Fruit fly (Drosophila melanogaster) whole organism, embryonic: ENCODE measurements around the gene CG31638.

Source experiments
- Atf-2 ChIP-seq: fragments of 200-800 bp; sonication (Bioruptor generic); optimal IDR thresholded peaks from 2 replicates; lab custom pipeline; 2016; ENCODE audit warnings: missing biosample characterization, missing genetic modification characterization
- CG10209 ChIP-seq: fragments of 200-800 bp; sonication (Bioruptor generic); optimal IDR thresholded peaks from 3 replicates; lab custom pipeline; 2017; ENCODE audit warnings: missing biosample characterization, mild to moderate bottlenecking, missing genetic modification characterization, missing genetic modification reagents
- CG10267 ChIP-seq: fragments of 200-800 bp; sonication (Bioruptor generic); optimal IDR thresholded peaks from 2 replicates; lab custom pipeline; 2018; ENCODE audit warnings: missing biosample characterization, mild to moderate bottlenecking, missing genetic modification characterization, moderate library complexity
- CG12391 ChIP-seq: fragments of 200-800 bp; sonication (Bioruptor generic); optimal IDR thresholded peaks from 3 replicates; lab custom pipeline; 2018; ENCODE audit warnings: missing biosample characterization, mild to moderate bottlenecking, missing genetic modification characterization, moderate library complexity
- CG13424 ChIP-seq: fragments of 200-800 bp; sonication (Bioruptor generic); optimal IDR thresholded peaks from 2 replicates; lab custom pipeline; 2019; ENCODE audit warnings: missing biosample characterization, mild to moderate bottlenecking, missing genetic modification characterization, moderate library complexity
- CG14710 ChIP-seq: fragments of 200-800 bp; sonication (Bioruptor generic); optimal IDR thresholded peaks from 3 replicates; lab custom pipeline; 2019; ENCODE audit warnings: missing biosample characterization, mild to moderate bottlenecking, missing genetic modification characterization, moderate library complexity
- CG14860 ChIP-seq: fragments of 200-800 bp; sonication (Bioruptor generic); IDR thresholded peaks from 3 replicates; pipeline ENCODE4 v1.3.6; 2022; ENCODE audit warnings: missing biosample characterization, missing genetic modification characterization; ENCODE audit not compliant: partially characterized antibody
- CG16815 ChIP-seq: fragments of 200-800 bp; sonication (Bioruptor generic); optimal IDR thresholded peaks from 3 replicates; lab custom pipeline; 2017; ENCODE audit warnings: missing biosample characterization, mild to moderate bottlenecking, missing genetic modification characterization
- CG18262 ChIP-seq: fragments of 200-800 bp; optimal IDR thresholded peaks from 3 replicates; lab custom pipeline; 2019; ENCODE audit warnings: missing biosample characterization, mild to moderate bottlenecking, missing genetic modification characterization, moderate library complexity
- CG2120 ChIP-seq: fragments of 200-800 bp; sonication (Bioruptor generic); optimal IDR thresholded peaks from 3 replicates; lab custom pipeline; 2016; ENCODE audit warnings: missing biosample characterization, missing genetic modification characterization
- CG2712 ChIP-seq: fragments of 200-800 bp; optimal IDR thresholded peaks from 3 replicates; lab custom pipeline; 2019; ENCODE audit warnings: missing biosample characterization, mild to moderate bottlenecking, missing genetic modification characterization, moderate library complexity
- CG2875 ChIP-seq: fragments of 200-800 bp; sonication (Bioruptor generic); optimal IDR thresholded peaks from 2 replicates; lab custom pipeline; 2017; ENCODE audit warnings: missing biosample characterization, mild to moderate bottlenecking, missing genetic modification characterization, missing genetic modification reagents
- CG30403 ChIP-seq: fragments of 200-800 bp; sonication (Bioruptor generic); optimal IDR thresholded peaks from 3 replicates; lab custom pipeline; 2016; ENCODE audit warnings: missing biosample characterization, missing genetic modification characterization
- CG33557 ChIP-seq: fragments of 200-800 bp; sonication (Bioruptor generic); optimal IDR thresholded peaks from 2 replicates; lab custom pipeline; 2019; ENCODE audit warnings: missing biosample characterization, mild to moderate bottlenecking, missing genetic modification characterization, moderate library complexity
- CG3407 ChIP-seq: fragments of 200-800 bp; sonication (Bioruptor generic); optimal IDR thresholded peaks from 2 replicates; lab custom pipeline; 2018; ENCODE audit warnings: missing biosample characterization, mild to moderate bottlenecking, missing genetic modification characterization
- CG3838 ChIP-seq: fragments of 200-800 bp; sonication (Bioruptor generic); optimal IDR thresholded peaks from 3 replicates; lab custom pipeline; 2016; ENCODE audit warnings: missing biosample characterization, missing genetic modification characterization
- CG6791 ChIP-seq: fragments of 200-800 bp; sonication (Bioruptor generic); IDR thresholded peaks from 3 replicates; pipeline ENCODE4 v1.3.6; 2022; ENCODE audit warnings: missing biosample characterization, missing genetic modification characterization; ENCODE audit not compliant: partially characterized antibody
- CG7556 ChIP-seq: fragments of 200-800 bp; sonication (Bioruptor generic); optimal IDR thresholded peaks from 2 replicates; lab custom pipeline; 2017; ENCODE audit warnings: missing biosample characterization, mild to moderate bottlenecking, missing genetic modification characterization
- CG7786 ChIP-seq: fragments of 200-800 bp; sonication (Bioruptor generic); optimal IDR thresholded peaks from 2 replicates; lab custom pipeline; 2016; ENCODE audit warnings: missing biosample characterization, missing genetic modification characterization
- CG7963 ChIP-seq: fragments of 200-800 bp; sonication (Bioruptor generic); IDR thresholded peaks from 3 replicates; pipeline ENCODE4 v1.3.6; 2022; ENCODE audit warnings: missing biosample characterization, missing genetic modification characterization; ENCODE audit not compliant: partially characterized antibody
- CG8359 ChIP-seq: fragments of 200-800 bp; sonication (Bioruptor generic); optimal IDR thresholded peaks from 2 replicates; lab custom pipeline; 2017; ENCODE audit warnings: missing biosample characterization, mild to moderate bottlenecking, missing genetic modification characterization, borderline replicate concordance
- CG9437 ChIP-seq: fragments of 200-800 bp; sonication (Bioruptor generic); optimal IDR thresholded peaks from 2 replicates; lab custom pipeline; 2018; ENCODE audit warnings: missing biosample characterization, mild to moderate bottlenecking, missing genetic modification characterization
- CG9727 ChIP-seq: fragments of 200-800 bp; sonication (Bioruptor generic); optimal IDR thresholded peaks from 3 replicates; lab custom pipeline; 2017; ENCODE audit warnings: missing biosample characterization, mild to moderate bottlenecking, missing genetic modification characterization
- CG9932 ChIP-seq: fragments of 200-800 bp; sonication (Bioruptor generic); IDR thresholded peaks from 2 replicates; pipeline ENCODE4 v1.3.6; 2022; ENCODE audit warnings: missing biosample characterization, missing genetic modification characterization
- Chrac-16 ChIP-seq: fragments of 200-800 bp; sonication (Bioruptor generic); optimal IDR thresholded peaks from 3 replicates; lab custom pipeline; 2016; ENCODE audit warnings: missing biosample characterization, missing genetic modification characterization
- D19B ChIP-seq: fragments of 200-800 bp; sonication (Bioruptor generic); optimal IDR thresholded peaks from 2 replicates; lab custom pipeline; 2017; ENCODE audit warnings: missing biosample characterization, mild to moderate bottlenecking, missing genetic modification characterization
- H15 ChIP-seq: fragments of 200-800 bp; sonication (Bioruptor generic); IDR thresholded peaks from 3 replicates; pipeline ENCODE4 v1.3.6; 2022; ENCODE audit warnings: missing biosample characterization, missing genetic modification characterization
- Hr3 ChIP-seq: fragments of 200-800 bp; sonication (Bioruptor generic); optimal IDR thresholded peaks from 3 replicates; lab custom pipeline; 2016; ENCODE audit warnings: missing biosample characterization, missing genetic modification characterization
- Med ChIP-seq: fragments of 200-800 bp; sonication (Bioruptor generic); peaks from one replicate; lab custom pipeline; 2016; ENCODE audit warnings: missing biosample characterization, missing genetic modification characterization, mild to moderate bottlenecking, inconsistent platforms, moderate library complexity
- Nf-YC ChIP-seq: fragments of 200-800 bp; optimal IDR thresholded peaks from 3 replicates; lab custom pipeline; 2019; ENCODE audit warnings: missing biosample characterization, mild to moderate bottlenecking, missing genetic modification characterization, moderate library complexity
- Scr ChIP-seq: fragments of 200-800 bp; sonication (Bioruptor generic); IDR thresholded peaks from 2 replicates; pipeline ENCODE4 v1.3.6; 2022; ENCODE audit warnings: missing biosample characterization, missing genetic modification characterization; ENCODE audit not compliant: partially characterized antibody
- Sox102F ChIP-seq: fragments of 200-800 bp; sonication (Bioruptor generic); optimal IDR thresholded peaks from 2 replicates; lab custom pipeline; 2018; ENCODE audit warnings: missing biosample characterization, mild to moderate bottlenecking, missing genetic modification characterization, moderate library complexity
- Xbp1 ChIP-seq: fragments of 200-800 bp; sonication (Bioruptor generic); optimal IDR thresholded peaks from 3 replicates; lab custom pipeline; 2016; ENCODE audit warnings: missing biosample characterization, mild to moderate bottlenecking, missing genetic modification characterization
- dan ChIP-seq: fragments of 200-800 bp; sonication (Bioruptor generic); IDR thresholded peaks from 2 replicates; pipeline ENCODE4 v1.3.6; 2022; ENCODE audit warnings: missing biosample characterization, missing genetic modification characterization
- dmrt11E ChIP-seq: fragments of 200-800 bp; sonication (Bioruptor generic); optimal IDR thresholded peaks from 3 replicates; lab custom pipeline; 2018; ENCODE audit warnings: missing biosample characterization, mild to moderate bottlenecking, missing genetic modification characterization, moderate library complexity
- esg ChIP-seq: fragments of 200-800 bp; sonication (Bioruptor generic); conservative IDR thresholded peaks from 2 replicates; pipeline ENCODE4 v1.3.6; 2022; ENCODE audit warnings: missing biosample characterization, missing genetic modification characterization
- ewg ChIP-seq: fragments of 200-800 bp; sonication (Bioruptor generic); optimal IDR thresholded peaks from 3 replicates; lab custom pipeline; 2017; ENCODE audit warnings: mild to moderate bottlenecking, missing biosample characterization, missing genetic modification reagents, missing genetic modification characterization
- fu2 ChIP-seq: fragments of 200-800 bp; sonication (Bioruptor generic); optimal IDR thresholded peaks from 2 replicates; lab custom pipeline; 2016; ENCODE audit warnings: missing biosample characterization, missing genetic modification characterization
- grau ChIP-seq: fragments of 200-800 bp; optimal IDR thresholded peaks from 3 replicates; lab custom pipeline; 2019; ENCODE audit warnings: missing biosample characterization, mild to moderate bottlenecking, missing genetic modification characterization, moderate library complexity
- gt ChIP-seq: fragments of 200-800 bp; sonication (Bioruptor generic); IDR thresholded peaks from 2 replicates; pipeline ENCODE4 v1.3.6; 2022; ENCODE audit warnings: missing biosample characterization, missing genetic modification characterization
- lola ChIP-seq, 3 experiments: fragments of >200 bp in 2 of 3; fragments of 200-800 bp in 1 of 3; sonication (Bioruptor generic) in 1 of 3; optimal IDR thresholded peaks; 2 replicates each; lab custom pipeline; 2017 to 2019; ENCODE audit warnings: missing biosample characterization in 3 of 3, missing genetic modification characterization in 3 of 3, mild to moderate bottlenecking in 1 of 3, moderate library complexity in 1 of 3
- nerfin-2 ChIP-seq: fragments of 200-800 bp; sonication (Bioruptor generic); IDR thresholded peaks from 2 replicates; pipeline ENCODE4 v1.3.6; 2022; ENCODE audit warnings: missing biosample characterization, missing genetic modification characterization; ENCODE audit not compliant: partially characterized antibody
- pan ChIP-seq, 4 experiments: fragments of >200 bp in 3 of 4; fragments of 200-800 bp in 1 of 4; sonication (Bioruptor generic) in 1 of 4; optimal IDR thresholded peaks in 3 of 4; IDR thresholded peaks in 1 of 4; 2 replicates each; pipeline versions ENCODE4 v1.3.6 to Lab custom; 2017 to 2022; ENCODE audit warnings: missing biosample characterization in 2 of 4, missing genetic modification characterization in 2 of 4, mixed read lengths in 1 of 4
- phol ChIP-seq: fragments of 200-800 bp; sonication (Bioruptor generic); optimal IDR thresholded peaks from 3 replicates; lab custom pipeline; 2018; ENCODE audit warnings: missing biosample characterization, mild to moderate bottlenecking, missing genetic modification characterization, moderate library complexity
- sc ChIP-seq, 3 experiments: fragments of >200 bp in 2 of 3; fragments of 200-800 bp in 1 of 3; sonication (Bioruptor generic) in 1 of 3; optimal IDR thresholded peaks; 2 replicates in 2 of 3; 3 replicates in 1 of 3; lab custom pipeline; 2017; ENCODE audit warnings: mild to moderate bottlenecking in 1 of 3, missing biosample characterization in 1 of 3, missing genetic modification characterization in 1 of 3, missing genetic modification reagents in 1 of 3
- sens ChIP-seq: fragments of 200-800 bp; sonication (Bioruptor generic); peaks from one replicate; lab custom pipeline; 2016; ENCODE audit warnings: missing biosample characterization, missing genetic modification characterization

CG31638 gene

dm6 chr2L:6539623-6540381, 48.9 kb downstream of the CG31638 start (continued):
- TF ChIP-seq CG13424 (tag; lab: Kevin White, UChicago) (peak; percentile 15), CG7556 (GFP tag; lab: Kevin White, UChicago) (peak; percentile 39), CG7786 (GFP tag; lab: Kevin White, UChicago) (no peak), CG6791 (GFP tag; lab: Robert Waterston, UW) (peak; percentile 64; the same call in 1 of the 3 replicates), grau (tag; lab: Kevin White, UChicago) (no peak), Hr3 (GFP tag; lab: Kevin White, UChicago) (peak; percentile 52), CG2120 (GFP tag; lab: Kevin White, UChicago) (no peak), H15 (GFP tag; lab: Robert Waterston, UW) (no peak), CG2712 (tag; lab: Kevin White, UChicago) (peak; percentile 15), sc (optimal IDR thresholded peaks at IDR 0.05; lab: Kevin White, UChicago) (no peak), sc (GFP tag; optimal IDR thresholded peaks at IDR 0.05; lab: Kevin White, UChicago) (peak; percentile 52), Scr (GFP tag; lab: Robert Waterston, UW) (peak; percentile 29; the same call in 1 of the 2 replicates), esg (GFP tag; lab: Robert Waterston, UW) (peak; percentile 17; the same call in 1 of the 2 replicates), Sox102F (GFP tag; lab: Kevin White, UChicago) (no peak), CG9437 (GFP tag; lab: Kevin White, UChicago) (peak; percentile 14), CG12391 (tag; lab: Kevin White, UChicago) (peak; percentile 51), CG18262 (peak; percentile 36), dan (GFP tag; lab: Robert Waterston, UW) (no peak), sens (GFP tag; lab: Kevin White, UChicago) (peak; percentile 38), CG14860 (GFP tag; lab: Robert Waterston, UW) (peak; percentile 48; the same call in 1 of the 3 replicates), CG3838 (GFP tag; lab: Kevin White, UChicago) (no peak), CG7963 (GFP tag; lab: Robert Waterston, UW) (0 out of 3 replicates have a peak, but pooled peaks have one; percentile 40), lola (GFP tag; optimal IDR thresholded peaks at IDR 0.05; lab: Kevin White, UChicago) (peak in 1 of 3 experiments; percentile 24), nerfin-2 (GFP tag; lab: Robert Waterston, UW) (0 out of 2 replicates have a peak, but pooled peaks have one; percentile 42), dmrt11E (tag; lab: Kevin White, UChicago) (peak; percentile 54), CG10209 (GFP tag; lab: Kevin White, UChicago) (peak; percentile 45), CG33557 (GFP tag; lab: Kevin White, UChicago) (peak; percentile 26), gt (GFP tag; lab: Robert Waterston, UW) (no peak), CG2875 (GFP tag; lab: Kevin White, UChicago) (peak; percentile 23), CG30403 (GFP tag; lab: Kevin White, UChicago) (peak; percentile 53), CG10267 (tag; lab: Kevin White, UChicago) (peak; percentile 5), D19B (GFP tag; lab: Kevin White, UChicago) (peak; percentile 76), fu2 (GFP tag; lab: Kevin White, UChicago) (no peak), Xbp1 (peak; percentile 3), CG14710 (tag; lab: Kevin White, UChicago) (peak; percentile 2), CG8359 (no peak), CG9932 (GFP tag; lab: Robert Waterston, UW) (no peak), CG9727 (peak; percentile 0), phol (tag; lab: Kevin White, UChicago) (peak; percentile 34), Nf-YC (tag; lab: Kevin White, UChicago) (peak; percentile 30), Atf-2 (no peak), Med (GFP tag; lab: Kevin White, UChicago) (peak; percentile 8), ewg (GFP tag; lab: Kevin White, UChicago) (peak; percentile 2), pan (optimal IDR thresholded peaks at IDR 0.05; lab: Kevin White, UChicago) (peak in 1 of 2 experiments; percentile 18), pan (GFP tag; optimal IDR thresholded peaks at IDR 0.05 in 1 of 2, IDR thresholded peaks at IDR 0.05 in 1 of 2) (peak in 1 of 2 experiments; percentile 24), CG16815 (GFP tag; lab: Kevin White, UChicago) (peak; percentile 39), CG3407 (peak; percentile 16), Chrac-16 (peak; percentile 43)
